Fruit fly (Drosophila melanogaster) whole organism, embryonic: ENCODE data around the gene Ubc4.

Experiments
- CG7556 ChIP-seq: fragments of 200-800 bp; sonication (Bioruptor generic); optimal IDR thresholded peaks from 2 replicates; lab custom pipeline; 2017; ENCODE audit warnings: missing biosample characterization, mild to moderate bottlenecking, missing genetic modification characterization
- Chrac-16 ChIP-seq: fragments of 200-800 bp; sonication (Bioruptor generic); optimal IDR thresholded peaks from 3 replicates; lab custom pipeline; 2016; ENCODE audit warnings: missing biosample characterization, missing genetic modification characterization
- MESR4 ChIP-seq: fragments of 200-800 bp; sonication (Bioruptor generic); optimal IDR thresholded peaks from 2 replicates; lab custom pipeline; 2018; ENCODE audit warnings: missing biosample characterization, mild to moderate bottlenecking, missing genetic modification characterization, moderate library complexity
- Stat92E ChIP-seq, 3 experiments: fragments of >200 bp in 2 of 3; fragments of 200-800 bp in 1 of 3; sonication (Bioruptor generic) in 1 of 3; optimal IDR thresholded peaks; 2 replicates each; lab custom pipeline; 2017 to 2019; ENCODE audit warnings: missing biosample characterization in 3 of 3, missing genetic modification characterization in 3 of 3, mild to moderate bottlenecking in 1 of 3, moderate library complexity in 1 of 3
- inv ChIP-seq: fragments of 200-800 bp; sonication (Bioruptor generic); IDR thresholded peaks from 2 replicates; pipeline ENCODE4 v1.3.6; 2022; ENCODE audit warnings: missing biosample characterization, missing genetic modification characterization; ENCODE audit not compliant: partially characterized antibody
- knrl ChIP-seq: fragments of 200-800 bp; sonication (Bioruptor generic); IDR thresholded peaks from 3 replicates; pipeline ENCODE4 v1.3.6; 2022; ENCODE audit warnings: missing biosample characterization, missing genetic modification characterization; ENCODE audit not compliant: partially characterized antibody

dm6 chr3L:9713828-9714536 is 15.8 kb downstream of the Ubc4 start, which contains the start of gene vsg:
- peak; percentile 93 for TF ChIP-seq MESR4
- peak; percentile 85 for TF ChIP-seq knrl (GFP tag; lab: Robert Waterston, UW)
- TF ChIP-seq CG7556 (GFP tag; lab: Kevin White, UChicago) = peak; percentile 79
- TF ChIP-seq inv (GFP tag; lab: Robert Waterston, UW) = peak; percentile 83
- TF ChIP-seq Chrac-16 (GFP tag; lab: Kevin White, UChicago) = peak; percentile 74
- TF ChIP-seq Stat92E (GFP tag; optimal IDR thresholded peaks at IDR 0.05; lab: Kevin White, UChicago) = no peak
